Fruit fly (Drosophila melanogaster): Measurements from ENCODE around the gene IPIP.

Gene IPIP

dm6 chr2L:6078757-6079351 is 31.1 kb downstream of the IPIP start (continued):
- TF ChIP-seq CG8359 (GFP tag; optimal IDR thresholded peaks at IDR 0.05; ENCODE audit: borderline replicate concordance) (no peak), CG11696 (GFP tag; IDR thresholded peaks at IDR 0.05) (no peak), Stat92E (GFP tag; optimal IDR thresholded peaks at IDR 0.05) (peak in 1 of 3 experiments; percentile 47), E2f2 (GFP tag; IDR thresholded peaks at IDR 0.05) (no peak), CG10274 (GFP tag; optimal IDR thresholded peaks at IDR 0.05) (no peak), hth (optimal IDR thresholded peaks at IDR 0.05) (no peak), gt (GFP tag; IDR thresholded peaks at IDR 0.05) (no peak), CG4328 (GFP tag; optimal IDR thresholded peaks at IDR 0.05) (no peak), GATAe (GFP tag; conservative IDR thresholded peaks at IDR 0.05) (no peak), gcm2 (GFP tag; optimal IDR thresholded peaks at IDR 0.05) (peak; percentile 25), CG11695 (GFP tag; IDR thresholded peaks at IDR 0.05) (no peak), CG16813 (GFP tag; IDR thresholded peaks at IDR 0.05; ENCODE audit: partially characterized antibody) (0 out of 3 replicates have a peak, but pooled peaks have one; percentile 28), CG32767 (GFP tag; IDR thresholded peaks at IDR 0.05) (no peak; the same call in 1 of the 2 replicates), CG8765 (GFP tag; IDR thresholded peaks at IDR 0.05) (peak; percentile 39; the same call in 1 of the 2 replicates), MBD-R2 (GFP tag; IDR thresholded peaks at IDR 0.05) (no peak), gsb (GFP tag; IDR thresholded peaks at IDR 0.05) (no peak), ind (GFP tag; optimal IDR thresholded peaks at IDR 0.05) (no peak), CG3838 (GFP tag; optimal IDR thresholded peaks at IDR 0.05) (no peak), CG12104 (GFP tag; optimal IDR thresholded peaks at IDR 0.05) (no peak), fd3F (GFP tag; optimal IDR thresholded peaks at IDR 0.05) (no peak), Deaf1 (tag; optimal IDR thresholded peaks at IDR 0.05) (peak; percentile 53), Scr (GFP tag; IDR thresholded peaks at IDR 0.05; ENCODE audit: partially characterized antibody) (0 out of 2 replicates have a peak, but pooled peaks have one; percentile 27), onecut (GFP tag; IDR thresholded peaks at IDR 0.05) (no peak), Adf1 (GFP tag; IDR thresholded peaks at IDR 0.05) (no peak), CG34224 (GFP tag; IDR thresholded peaks at IDR 0.05; ENCODE audit: partially characterized antibody) (no peak), CG10462 (GFP tag; optimal IDR thresholded peaks at IDR 0.05) (no peak), dan (GFP tag; IDR thresholded peaks at IDR 0.05) (no peak), CG9876 (GFP tag; optimal IDR thresholded peaks at IDR 0.05) (no peak), CG14441 (GFP tag; IDR thresholded peaks at IDR 0.05) (no peak), ac (GFP tag; optimal IDR thresholded peaks at IDR 0.05) (peak; percentile 34), Ets97D (GFP tag; optimal IDR thresholded peaks at IDR 0.05) (peak; percentile 6), CG10147 (GFP tag; optimal IDR thresholded peaks at IDR 0.05) (no peak), CG5180 (GFP tag; optimal IDR thresholded peaks at IDR 0.05) (peak; percentile 2), sens (GFP tag) (peak; percentile 78), CG1602 (GFP tag; optimal IDR thresholded peaks at IDR 0.05) (no peak), CG8388 (GFP tag; optimal IDR thresholded peaks at IDR 0.05) (no peak), wor (GFP tag; IDR thresholded peaks at IDR 0.05) (no peak), Opbp (GFP tag; IDR thresholded peaks at IDR 0.05; ENCODE audit: partially characterized antibody) (peak; percentile 64; the same call in 1 of the 3 replicates), dm (GFP tag; optimal IDR thresholded peaks at IDR 0.05) (peak; percentile 99), Gug (GFP tag; IDR thresholded peaks at IDR 0.05) (no peak), Bdp1 (GFP tag; optimal IDR thresholded peaks at IDR 0.05) (no peak), CHES-1-like (GFP tag; optimal IDR thresholded peaks at IDR 0.05) (no peak), HLH54F (GFP tag; optimal IDR thresholded peaks at IDR 0.05) (no peak), CrebB (tag; optimal IDR thresholded peaks at IDR 0.05) (no peak), CG10979 (tag; optimal IDR thresholded peaks at IDR 0.05) (peak; percentile 31), CG30020 (tag; optimal IDR thresholded peaks at IDR 0.05) (no peak), p53 (GFP tag; optimal IDR thresholded peaks at IDR 0.05) (no peak), CG8290 (GFP tag; optimal IDR thresholded peaks at IDR 0.05) (no peak), CG8290 (tag; optimal IDR thresholded peaks at IDR 0.05) (no peak), Hand (GFP tag; optimal IDR thresholded peaks at IDR 0.05) (no peak), Dip3 (GFP tag; optimal IDR thresholded peaks at IDR 0.05) (no peak)
